Fruit fly (Drosophila melanogaster) whole organism, embryonic: ENCODE measurements around the gene Grip128.

Experiments used
- CG10274 ChIP-seq: fragments of 200-800 bp; sonication (Bioruptor generic); optimal IDR thresholded peaks from 3 replicates; lab custom pipeline; 2017; ENCODE audit warnings: missing biosample characterization, mild to moderate bottlenecking, missing genetic modification characterization
- CG10565 ChIP-seq: fragments of 200-800 bp; sonication (Bioruptor generic); optimal IDR thresholded peaks from 3 replicates; lab custom pipeline; 2016; ENCODE audit warnings: missing biosample characterization, mild to moderate bottlenecking, missing genetic modification characterization
- CG11085 ChIP-seq: fragments of 200-800 bp; sonication (Bioruptor generic); IDR thresholded peaks from 2 replicates; pipeline ENCODE4 v1.3.6; 2022; ENCODE audit warnings: missing biosample characterization, missing genetic modification characterization
- CG13123 ChIP-seq: fragments of 200-800 bp; sonication (Bioruptor generic); optimal IDR thresholded peaks from 2 replicates; lab custom pipeline; 2016; ENCODE audit warnings: missing biosample characterization, missing genetic modification characterization
- CG13296 ChIP-seq: fragments of 200-800 bp; sonication (Bioruptor generic); optimal IDR thresholded peaks from 3 replicates; lab custom pipeline; 2018; ENCODE audit warnings: missing biosample characterization, mild to moderate bottlenecking, missing genetic modification characterization
- CG14667 ChIP-seq: fragments of 200-800 bp; sonication (Bioruptor generic); IDR thresholded peaks from 2 replicates; pipeline ENCODE4 v1.3.6; 2022; ENCODE audit warnings: missing biosample characterization, missing genetic modification characterization
- CG1792 ChIP-seq: fragments of 200-800 bp; sonication (Bioruptor generic); optimal IDR thresholded peaks from 2 replicates; lab custom pipeline; 2016; ENCODE audit warnings: missing biosample characterization, missing genetic modification characterization
- CG18619 ChIP-seq: fragments of 200-800 bp; sonication (Bioruptor generic); optimal IDR thresholded peaks from 3 replicates; lab custom pipeline; 2017; ENCODE audit warnings: missing biosample characterization, mild to moderate bottlenecking, missing genetic modification characterization
- CG2889 ChIP-seq: fragments of 200-800 bp; sonication (Bioruptor generic); IDR thresholded peaks from 3 replicates; pipeline ENCODE4 v1.3.6; 2022; ENCODE audit warnings: missing biosample characterization, missing genetic modification characterization
- CG3065 ChIP-seq: fragments of 200-800 bp; sonication (Bioruptor generic); optimal IDR thresholded peaks from 2 replicates; lab custom pipeline; 2016; ENCODE audit warnings: missing biosample characterization, missing genetic modification characterization
- CG3281 ChIP-seq: fragments of 200-800 bp; sonication (Bioruptor generic); optimal IDR thresholded peaks from 3 replicates; lab custom pipeline; 2017; ENCODE audit warnings: missing biosample characterization, mild to moderate bottlenecking, missing genetic modification characterization
- CG33557 ChIP-seq: fragments of 200-800 bp; sonication (Bioruptor generic); optimal IDR thresholded peaks from 2 replicates; lab custom pipeline; 2019; ENCODE audit warnings: missing biosample characterization, mild to moderate bottlenecking, missing genetic modification characterization, moderate library complexity
- CG34422 ChIP-seq: fragments of 200-800 bp; sonication (Bioruptor generic); IDR thresholded peaks from 3 replicates; pipeline ENCODE4 v1.3.6; 2022; ENCODE audit warnings: missing biosample characterization, missing genetic modification characterization
- CG4360 ChIP-seq: fragments of 200-800 bp; sonication (Bioruptor generic); IDR thresholded peaks from 2 replicates; pipeline ENCODE4 v1.3.6; 2022; ENCODE audit warnings: missing biosample characterization, missing genetic modification characterization
- CG6689 ChIP-seq: fragments of 200-800 bp; sonication (Bioruptor generic); IDR thresholded peaks from 2 replicates; pipeline ENCODE4 v1.3.6; 2022; ENCODE audit warnings: missing biosample characterization, missing genetic modification characterization
- CG7786 ChIP-seq: fragments of 200-800 bp; sonication (Bioruptor generic); optimal IDR thresholded peaks from 2 replicates; lab custom pipeline; 2016; ENCODE audit warnings: missing biosample characterization, missing genetic modification characterization
- CG9817 ChIP-seq: fragments of 200-800 bp; sonication (Bioruptor generic); optimal IDR thresholded peaks from 2 replicates; lab custom pipeline; 2018; ENCODE audit warnings: missing biosample characterization, mild to moderate bottlenecking, missing genetic modification characterization, moderate library complexity
- CHES-1-like ChIP-seq: fragments of 200-800 bp; sonication (Bioruptor generic); optimal IDR thresholded peaks from 2 replicates; lab custom pipeline; 2016; ENCODE audit warnings: missing biosample characterization, missing genetic modification characterization
- Camta ChIP-seq: fragments of 200-800 bp; sonication (Bioruptor generic); optimal IDR thresholded peaks from 2 replicates; lab custom pipeline; 2016; ENCODE audit warnings: missing biosample characterization, missing genetic modification characterization
- Dad ChIP-seq: fragments of 200-800 bp; sonication (Bioruptor generic); optimal IDR thresholded peaks from 3 replicates; lab custom pipeline; 2016; ENCODE audit warnings: missing biosample characterization, missing genetic modification characterization
- Deaf1 ChIP-seq: fragments of 200-800 bp; optimal IDR thresholded peaks from 3 replicates; lab custom pipeline; 2019; ENCODE audit warnings: missing biosample characterization, mild to moderate bottlenecking, missing genetic modification characterization, moderate library complexity
- Dll ChIP-seq: fragments of 200-800 bp; sonication (Bioruptor generic); IDR thresholded peaks from 4 replicates; pipeline ENCODE4 v1.3.6; 2022; ENCODE audit warnings: missing biosample characterization, missing genetic modification characterization; ENCODE audit not compliant: partially characterized antibody
- Ets65A ChIP-seq: fragments of 200-800 bp; sonication (Bioruptor generic); peaks from one replicate; lab custom pipeline; 2016; ENCODE audit warnings: missing biosample characterization, missing genetic modification characterization
- H15 ChIP-seq: fragments of 200-800 bp; sonication (Bioruptor generic); IDR thresholded peaks from 3 replicates; pipeline ENCODE4 v1.3.6; 2022; ENCODE audit warnings: missing biosample characterization, missing genetic modification characterization
- H2.0 ChIP-seq: fragments of 200-800 bp; sonication (Bioruptor generic); IDR thresholded peaks from 2 replicates; pipeline ENCODE4 v1.3.6; 2022; ENCODE audit warnings: missing biosample characterization, missing genetic modification characterization
- Hr51 ChIP-seq, 2 experiments: fragments of 200-800 bp; sonication (Bioruptor generic); optimal IDR thresholded peaks; 2 replicates in 1 of 2; 3 replicates in 1 of 2; lab custom pipeline; 2016 to 2018; ENCODE audit warnings: missing biosample characterization in 2 of 2, missing genetic modification characterization in 2 of 2, mild to moderate bottlenecking in 1 of 2, moderate library complexity in 1 of 2
- MESR4 ChIP-seq: fragments of 200-800 bp; sonication (Bioruptor generic); optimal IDR thresholded peaks from 2 replicates; lab custom pipeline; 2018; ENCODE audit warnings: missing biosample characterization, mild to moderate bottlenecking, missing genetic modification characterization, moderate library complexity
- Nf-YB ChIP-seq: fragments of 200-800 bp; sonication (Bioruptor generic); optimal IDR thresholded peaks from 3 replicates; lab custom pipeline; 2019; ENCODE audit warnings: missing biosample characterization, mild to moderate bottlenecking, missing genetic modification characterization, moderate library complexity
- Ptx1 ChIP-seq: fragments of 200-800 bp; sonication (Bioruptor generic); IDR thresholded peaks from 2 replicates; pipeline ENCODE4 v1.3.6; 2022; ENCODE audit warnings: missing biosample characterization, missing genetic modification characterization
- Sin3A ChIP-seq: fragments of >200 bp; optimal IDR thresholded peaks from 2 replicates; lab custom pipeline; 2018
- Xrp1 ChIP-seq: fragments of 200-800 bp; sonication (Bioruptor generic); IDR thresholded peaks from 2 replicates; pipeline ENCODE4 v1.3.6; 2022; ENCODE audit warnings: missing biosample characterization, missing genetic modification characterization
- ac ChIP-seq: fragments of 200-800 bp; sonication (Bioruptor generic); optimal IDR thresholded peaks from 3 replicates; lab custom pipeline; 2017; ENCODE audit warnings: missing biosample characterization, mild to moderate bottlenecking, missing genetic modification characterization
- bigmax ChIP-seq: fragments of 200-800 bp; sonication (Bioruptor generic); optimal IDR thresholded peaks from 2 replicates; lab custom pipeline; 2018; ENCODE audit warnings: missing biosample characterization, mild to moderate bottlenecking, missing genetic modification characterization
- bsh ChIP-seq, 2 experiments: fragments of 200-800 bp; sonication (Bioruptor generic); optimal IDR thresholded peaks; 2 replicates each; lab custom pipeline; 2017 to 2018; ENCODE audit warnings: mild to moderate bottlenecking in 2 of 2, missing biosample characterization in 2 of 2, missing genetic modification characterization in 2 of 2, moderate library complexity in 1 of 2
- cato ChIP-seq: fragments of 200-800 bp; sonication (Bioruptor generic); optimal IDR thresholded peaks from 2 replicates; lab custom pipeline; 2016; ENCODE audit warnings: missing biosample characterization, missing genetic modification characterization, borderline replicate concordance
- da ChIP-seq: fragments of 200-800 bp; sonication (Bioruptor generic); optimal IDR thresholded peaks from 2 replicates; lab custom pipeline; 2016; ENCODE audit warnings: missing biosample characterization, missing genetic modification characterization
- dan ChIP-seq: fragments of 200-800 bp; sonication (Bioruptor generic); IDR thresholded peaks from 2 replicates; pipeline ENCODE4 v1.3.6; 2022; ENCODE audit warnings: missing biosample characterization, missing genetic modification characterization
- dati ChIP-seq: fragments of 200-800 bp; sonication (Bioruptor generic); IDR thresholded peaks from 2 replicates; pipeline ENCODE4 v1.3.6; 2022; ENCODE audit warnings: missing biosample characterization, missing genetic modification characterization
- disco-r ChIP-seq: fragments of 200-800 bp; sonication (Bioruptor generic); optimal IDR thresholded peaks from 2 replicates; lab custom pipeline; 2016; ENCODE audit warnings: missing biosample characterization, missing genetic modification characterization
- dm ChIP-seq: fragments of 200-800 bp; sonication (Bioruptor generic); optimal IDR thresholded peaks from 3 replicates; lab custom pipeline; 2016; ENCODE audit warnings: missing biosample characterization, missing genetic modification characterization
- gsb ChIP-seq: fragments of 200-800 bp; sonication (Bioruptor generic); IDR thresholded peaks from 2 replicates; pipeline ENCODE4 v1.3.6; 2022; ENCODE audit warnings: missing biosample characterization, missing genetic modification characterization
- jumu ChIP-seq: fragments of 200-800 bp; sonication (Bioruptor generic); optimal IDR thresholded peaks from 3 replicates; lab custom pipeline; 2016; ENCODE audit warnings: missing biosample characterization, missing genetic modification characterization
- ken ChIP-seq: fragments of 200-800 bp; sonication (Bioruptor generic); IDR thresholded peaks from 3 replicates; pipeline ENCODE4 v1.3.6; 2022; ENCODE audit warnings: missing biosample characterization, missing genetic modification characterization
- lola ChIP-seq, 3 experiments: fragments of >200 bp in 2 of 3; fragments of 200-800 bp in 1 of 3; sonication (Bioruptor generic) in 1 of 3; optimal IDR thresholded peaks; 2 replicates each; lab custom pipeline; 2017 to 2019; ENCODE audit warnings: missing biosample characterization in 3 of 3, missing genetic modification characterization in 3 of 3, mild to moderate bottlenecking in 1 of 3, moderate library complexity in 1 of 3
- otp ChIP-seq: fragments of 200-800 bp; sonication (Bioruptor generic); IDR thresholded peaks from 3 replicates; pipeline ENCODE4, ENCODE4 v1.3.6; 2022; ENCODE audit warnings: missing biosample characterization, missing genetic modification characterization
- pfk ChIP-seq: fragments of 200-800 bp; sonication (Bioruptor generic); optimal IDR thresholded peaks from 2 replicates; lab custom pipeline; 2018; ENCODE audit warnings: missing biosample characterization, mild to moderate bottlenecking, missing genetic modification characterization, moderate library complexity
- seq ChIP-seq: fragments of 200-800 bp; sonication (Bioruptor generic); IDR thresholded peaks from 2 replicates; pipeline ENCODE4 v1.3.6; 2022; ENCODE audit warnings: missing biosample characterization, missing genetic modification characterization
- ssp ChIP-seq: fragments of 200-800 bp; sonication (Bioruptor generic); IDR thresholded peaks from 2 replicates; pipeline ENCODE4 v1.3.6; 2022; ENCODE audit warnings: missing biosample characterization, missing genetic modification characterization
- stc ChIP-seq: fragments of 200-800 bp; sonication (Bioruptor generic); IDR thresholded peaks from 2 replicates; pipeline ENCODE4 v1.3.6; 2022; ENCODE audit warnings: missing biosample characterization, missing genetic modification characterization
- sug ChIP-seq: fragments of 200-800 bp; optimal IDR thresholded peaks from 2 replicates; lab custom pipeline; 2019; ENCODE audit warnings: missing biosample characterization, mild to moderate bottlenecking, missing genetic modification characterization, moderate library complexity
- zen2 ChIP-seq: fragments of 200-800 bp; sonication (Bioruptor generic); IDR thresholded peaks from 3 replicates; pipeline ENCODE4 v1.3.6; 2022; ENCODE audit warnings: missing biosample characterization, missing genetic modification characterization; ENCODE audit not compliant: partially characterized antibody
- zf30C ChIP-seq: fragments of 200-800 bp; sonication (Bioruptor generic); optimal IDR thresholded peaks from 3 replicates; lab custom pipeline; 2018; ENCODE audit warnings: missing biosample characterization, mild to moderate bottlenecking, missing genetic modification characterization

The Grip128 gene

DNA sequence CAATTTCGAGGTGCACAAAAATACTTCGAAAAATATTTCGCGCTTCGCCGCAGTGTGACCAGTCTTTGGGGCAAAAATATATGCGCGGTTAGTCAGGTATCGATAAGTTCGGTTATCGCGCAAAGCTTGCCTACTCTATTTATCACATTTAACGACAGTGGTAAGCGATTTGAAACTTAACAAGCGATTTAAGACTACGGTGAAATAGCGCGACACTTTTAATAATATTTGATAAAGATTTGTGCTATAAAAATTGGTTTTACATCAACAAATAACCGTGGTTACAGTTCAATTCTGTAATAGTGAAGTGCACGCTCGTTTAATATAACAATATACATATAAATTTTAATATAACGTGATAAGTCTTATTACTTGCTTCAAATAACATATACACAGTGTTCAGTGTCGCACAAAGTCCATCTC is 3.5 kb upstream of the Grip128 start, which contains the start of gene mh (continued):
- TF ChIP-seq CG18619 (GFP tag; lab: Kevin White, UChicago) (no peak), CG4360 (GFP tag; lab: Robert Waterston, UW) (no peak), Dll (GFP tag; lab: Robert Waterston, UW) (peak; percentile 57; the same call in 2 of the 4 replicates), Ets65A (no peak), dan (GFP tag; lab: Robert Waterston, UW) (no peak), da (no peak), H2.0 (GFP tag; lab: Robert Waterston, UW) (no peak), ac (no peak), ken (no peak), CG7786 (GFP tag; lab: Kevin White, UChicago) (no peak), zf30C (GFP tag; lab: Kevin White, UChicago) (no peak), dati (GFP tag; lab: Robert Waterston, UW) (no peak), zen2 (no peak), CG13123 (GFP tag; lab: Kevin White, UChicago) (no peak), Camta (GFP tag; lab: Kevin White, UChicago) (no peak), CG14667 (GFP tag; lab: Robert Waterston, UW) (no peak), jumu (GFP tag; lab: Kevin White, UChicago) (peak; percentile 5), cato (GFP tag; lab: Kevin White, UChicago) (no peak), CG13296 (GFP tag; lab: Kevin White, UChicago) (no peak), CG2889 (GFP tag; lab: Robert Waterston, UW) (no peak), Nf-YB (GFP tag; lab: Kevin White, UChicago) (no peak), disco-r (no peak), bsh (GFP tag; optimal IDR thresholded peaks at IDR 0.05; lab: Kevin White, UChicago) (peak in 1 of 2 experiments; percentile 10), CG9817 (peak; percentile 32), Sin3A (lab: Kevin White, UChicago) (peak; percentile 42), MESR4 (GFP tag; lab: Kevin White, UChicago) (no peak), CG33557 (GFP tag; lab: Kevin White, UChicago) (no peak), CG6689 (peak; percentile 52; the same call in 1 of the 2 replicates), CHES-1-like (no peak), dm (no peak), sug (tag; lab: Kevin White, UChicago) (no peak), seq (GFP tag; lab: Robert Waterston, UW) (no peak), CG3281 (GFP tag; lab: Kevin White, UChicago) (peak; percentile 36), Xrp1 (GFP tag; lab: Robert Waterston, UW) (peak; percentile 11; the same call in 1 of the 2 replicates), CG1792 (GFP tag; lab: Kevin White, UChicago) (no peak), otp (no peak), H15 (GFP tag; lab: Robert Waterston, UW) (no peak), bigmax (GFP tag; lab: Kevin White, UChicago) (no peak), stc (no peak), gsb (GFP tag; lab: Robert Waterston, UW) (no peak), ssp (GFP tag; lab: Robert Waterston, UW) (no peak), CG10565 (GFP tag; lab: Kevin White, UChicago) (no peak), CG34422 (no peak), CG11085 (GFP tag; lab: Robert Waterston, UW) (no peak), pfk (GFP tag; lab: Kevin White, UChicago) (no peak), Hr51 (GFP tag; optimal IDR thresholded peaks at IDR 0.05; lab: Kevin White, UChicago) (no peak), CG3065 (GFP tag; lab: Kevin White, UChicago) (no peak), Deaf1 (tag; lab: Kevin White, UChicago) (no peak), Dad (GFP tag; lab: Kevin White, UChicago) (no peak), Ptx1 (GFP tag; lab: Robert Waterston, UW) (no peak), lola (GFP tag; optimal IDR thresholded peaks at IDR 0.05; lab: Kevin White, UChicago) (peak in 1 of 3 experiments; percentile 15), CG10274 (GFP tag; lab: Kevin White, UChicago) (no peak)
